Worm (Caenorhabditis elegans) whole organism, L1 larva: Measurements from ENCODE around the gene R04B3.3.

Experiments used
- ama-1 ChIP-seq: fragments of 150-350 bp; optimal IDR thresholded peaks from 2 replicates; lab custom pipeline; 2014
- blmp-1 ChIP-seq: fragments of 150-350 bp; optimal IDR thresholded peaks from 2 replicates; lab custom pipeline; 2014; ENCODE audit warnings: missing biosample characterization, missing genetic modification characterization
- ceh-88 ChIP-seq: fragments of 200-800 bp; sonication (Bioruptor generic); IDR thresholded peaks from 2 replicates; pipeline ENCODE4 v1.3.6; 2022; ENCODE audit warnings: missing genetic modification characterization, missing compliant biosample characterization
- elt-2 ChIP-seq: sonication (generic microtip); optimal IDR thresholded peaks from 2 replicates; lab custom pipeline; 2016; ENCODE audit warnings: missing genetic modification characterization, mild to moderate bottlenecking, inconsistent platforms, missing compliant biosample characterization, missing genetic modification reagents
- ets-5 ChIP-seq: fragments of 200-800 bp; sonication (Bioruptor generic); IDR thresholded peaks from 2 replicates; pipeline ENCODE4 v1.3.6; 2022; ENCODE audit warnings: missing genetic modification characterization, missing compliant biosample characterization
- lin-14 ChIP-seq: fragments of 200-800 bp; sonication (Bioruptor generic); optimal IDR thresholded peaks from 2 replicates; lab custom pipeline; 2018; ENCODE audit warnings: mild to moderate bottlenecking, missing genetic modification characterization, moderate library complexity, missing compliant biosample characterization
- lsy-2 ChIP-seq, 2 experiments: fragments of 150-350 bp; optimal IDR thresholded peaks; 2 replicates each; lab custom pipeline; 2014; ENCODE audit warnings: missing biosample characterization in 2 of 2, missing genetic modification characterization in 2 of 2
- nhr-12 ChIP-seq: sonication (generic microtip); optimal IDR thresholded peaks from 2 replicates; lab custom pipeline; 2017; ENCODE audit warnings: missing biosample characterization, missing genetic modification characterization
- nhr-85 ChIP-seq: sonication (generic microtip); peaks from one replicate; lab custom pipeline; 2016; ENCODE audit warnings: missing genetic modification characterization, inconsistent platforms, missing compliant biosample characterization
- pag-3 ChIP-seq: sonication (generic microtip); optimal IDR thresholded peaks from 2 replicates; lab custom pipeline; 2017; ENCODE audit warnings: missing genetic modification characterization, mild to moderate bottlenecking, missing compliant biosample characterization, antibody characterized with exemption, borderline replicate concordance; ENCODE audit not compliant: insufficient read depth
- sox-4 ChIP-seq: sonication (generic microtip); optimal IDR thresholded peaks from 2 replicates; lab custom pipeline; 2016; ENCODE audit warnings: missing genetic modification characterization, missing compliant biosample characterization
- unc-62 ChIP-seq: fragments of 150-350 bp; optimal IDR thresholded peaks from 2 replicates; lab custom pipeline; 2014; ENCODE audit warnings: missing biosample characterization, missing genetic modification reagents, missing genetic modification characterization
- zag-1 ChIP-seq: fragments of 150-350 bp; optimal IDR thresholded peaks from 2 replicates; lab custom pipeline; 2014; ENCODE audit warnings: missing biosample characterization, missing genetic modification characterization

DNA sequence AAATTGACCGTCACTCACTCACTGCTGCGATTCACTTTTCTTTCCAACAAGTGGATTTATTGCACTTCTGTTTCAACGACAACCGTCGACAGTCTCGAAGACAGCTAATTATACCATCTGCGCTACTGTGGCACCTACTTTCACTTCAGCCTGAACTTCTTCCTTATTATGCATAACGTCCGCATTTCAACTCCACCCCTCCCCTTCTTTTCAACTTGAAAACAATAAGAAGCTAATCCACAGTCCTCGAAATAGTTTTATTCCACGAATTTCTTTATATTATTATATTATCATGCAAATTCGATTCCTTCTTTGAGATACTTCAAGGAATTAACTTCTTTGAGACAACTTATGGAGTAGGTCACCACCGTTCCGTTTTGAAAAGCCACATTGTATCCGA lies 4.5 kb downstream of the R04B3.3 start, which contains the start of gene R04B3.1:
- TF ChIP-seq lin-14 (GFP tag; lab: Kevin White, UChicago) = no peak
- TF ChIP-seq ama-1 = no peak
- no peak for TF ChIP-seq pag-3 (tag; lab: Kevin White, UChicago)
- TF ChIP-seq lsy-2 (tag; optimal IDR thresholded peaks at IDR 0.05; lab: Kevin White, UChicago) = no peak
- no peak for TF ChIP-seq nhr-85 (tag; lab: Kevin White, UChicago)
- no peak for TF ChIP-seq ets-5 (GFP tag; lab: Robert Waterston, UW)
- TF ChIP-seq ceh-88 (GFP tag; lab: Robert Waterston, UW) = no peak
- TF ChIP-seq unc-62 = no peak
- TF ChIP-seq sox-4 (tag; lab: Kevin White, UChicago) = no peak
- TF ChIP-seq zag-1 (tag; lab: Kevin White, UChicago) = no peak
- peak; percentile 58 for TF ChIP-seq blmp-1 (tag; lab: Kevin White, UChicago)
- TF ChIP-seq nhr-12 = no peak
- no peak for TF ChIP-seq elt-2 (tag; lab: Kevin White, UChicago)
